Worm (Caenorhabditis elegans): Measurements from ENCODE around the gene Y53G8B.1.

Gene Y53G8B.1

DNA sequence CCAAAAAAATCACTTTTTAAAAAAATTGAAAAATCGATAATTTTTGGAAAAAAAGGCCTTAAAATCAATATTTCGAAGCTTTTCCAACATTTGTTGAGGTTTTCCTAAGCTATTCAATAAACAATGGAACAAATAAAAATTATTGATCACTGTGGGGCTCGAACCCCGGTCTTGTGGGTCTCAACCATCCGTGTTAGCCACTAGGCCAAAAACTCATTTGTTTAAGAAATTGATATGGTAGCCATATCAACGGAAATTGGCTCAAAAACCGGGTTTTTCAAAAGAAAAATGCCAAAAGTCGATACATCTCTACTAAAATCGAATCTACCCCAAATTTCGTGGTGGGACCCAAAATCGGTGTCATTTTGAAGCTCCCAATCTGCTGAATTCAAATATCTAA is 17.1 kb upstream of the Y53G8B.1 start (continued):
- TF ChIP-seq lin-54 (GFP tag; optimal IDR thresholded peaks at IDR 0.05) = peak; percentile 0
- peak; percentile 51; the same call in 1 of the 2 replicates for TF ChIP-seq B0336.3 (GFP tag; IDR thresholded peaks at IDR 0.05)
- no peak for TF ChIP-seq aptf-3 (GFP tag; IDR thresholded peaks at IDR 0.05)
- no peak for TF ChIP-seq snpc-3.4 (tag; optimal IDR thresholded peaks at IDR 0.05)
- peak; percentile 49 for TF ChIP-seq F33H1.4 (GFP tag; IDR thresholded peaks at IDR 0.05)
- TF ChIP-seq Y56A3A.18 (GFP tag; IDR thresholded peaks at IDR 0.05) = no peak
- no peak for TF ChIP-seq ceh-79 (tag; optimal IDR thresholded peaks at IDR 0.05)
- TF ChIP-seq B0261.1 (tag; optimal IDR thresholded peaks at IDR 0.05) = peak; percentile 64
- no peak for TF ChIP-seq ztf-26 (tag; optimal IDR thresholded peaks at IDR 0.05)
- no peak for TF ChIP-seq F49E8.2 (tag; optimal IDR thresholded peaks at IDR 0.05; ENCODE audit: insufficient read depth)
- no peak for TF ChIP-seq egl-18 (GFP tag; IDR thresholded peaks at IDR 0.05)
- TF ChIP-seq attf-5 (GFP tag; optimal IDR thresholded peaks at IDR 0.05) = no peak
- no peak for TF ChIP-seq F37B4.10 (GFP tag; IDR thresholded peaks at IDR 0.05)
- TF ChIP-seq nhr-90 (tag; optimal IDR thresholded peaks at IDR 0.05) = peak; percentile 34
- TF ChIP-seq F10E7.11 (tag; optimal IDR thresholded peaks at IDR 0.05) = no peak
- no peak for TF ChIP-seq T26A5.8 (tag; optimal IDR thresholded peaks at IDR 0.05)
- TF ChIP-seq F39B2.1 (GFP tag; IDR thresholded peaks at IDR 0.05) = no peak
- TF ChIP-seq mel-28 (tag; optimal IDR thresholded peaks at IDR 0.05; ENCODE audit: borderline replicate concordance) = no peak
- no peak for TF ChIP-seq Y53F4B.3 (GFP tag; IDR thresholded peaks at IDR 0.05)
- 0 out of 2 replicates have a peak, but pooled peaks have one; percentile 39 for TF ChIP-seq ztf-28 (GFP tag; IDR thresholded peaks at IDR 0.05)
- TF ChIP-seq ceh-40 (GFP tag; IDR thresholded peaks at IDR 0.05) = no peak
- peak; percentile 47; the same call in 1 of the 2 replicates for TF ChIP-seq B0019.2 (GFP tag; conservative IDR thresholded peaks at IDR 0.05)
- 0 out of 2 replicates have a peak, but pooled peaks have one; percentile 28 for TF ChIP-seq C17E4.6 (GFP tag; IDR thresholded peaks at IDR 0.05)
- TF ChIP-seq snpc-1.3 (tag; optimal IDR thresholded peaks at IDR 0.05; ENCODE audit: insufficient read depth) = no peak
- TF ChIP-seq mcd-1 (GFP tag; IDR thresholded peaks at IDR 0.05) = no peak
- no peak for TF ChIP-seq ets-4 (GFP tag; optimal IDR thresholded peaks at IDR 0.05)
- no peak for TF ChIP-seq lag-1 (GFP tag; IDR thresholded peaks at IDR 0.05)
- no peak for TF ChIP-seq nhr-179 (tag; optimal IDR thresholded peaks at IDR 0.05)
- TF ChIP-seq mxl-1 (tag; optimal IDR thresholded peaks at IDR 0.05) = peak; percentile 4
- TF ChIP-seq attf-6 (GFP tag; IDR thresholded peaks at IDR 0.05) = 0 out of 2 replicates have a peak, but pooled peaks have one; percentile 16
- TF ChIP-seq bed-2 (GFP tag; IDR thresholded peaks at IDR 0.05) = 0 out of 2 replicates have a peak, but pooled peaks have one; percentile 7
- no peak for TF ChIP-seq unc-62 (GFP tag; optimal IDR thresholded peaks at IDR 0.05)
- TF ChIP-seq ztf-6 (GFP tag; IDR thresholded peaks at IDR 0.05) = no peak
- TF ChIP-seq lin-35 (GFP tag; optimal IDR thresholded peaks at IDR 0.05) = no peak
- TF ChIP-seq cebp-2 (GFP tag; IDR thresholded peaks at IDR 0.05) = no peak
- peak; percentile 36 for TF ChIP-seq lsl-1 (GFP tag; optimal IDR thresholded peaks at IDR 0.05)
- no peak for TF ChIP-seq lin-40 (tag; optimal IDR thresholded peaks at IDR 0.05)
- TF ChIP-seq ceh-58 (GFP tag; IDR thresholded peaks at IDR 0.05) = no peak
- TF ChIP-seq Y53G8AR.9 (GFP tag; conservative IDR thresholded peaks at IDR 0.05) = 0 out of 2 replicates have a peak, but pooled peaks have one; percentile 14
- no peak for TF ChIP-seq Y79H2A.3 (GFP tag; conservative IDR thresholded peaks at IDR 0.05)
- TF ChIP-seq ZK185.1 (tag; optimal IDR thresholded peaks at IDR 0.05; ENCODE audit: poor library complexity, severe bottlenecking) = no peak
- TF ChIP-seq ama-1 (optimal IDR thresholded peaks at IDR 0.05) = no peak
- no peak for TF ChIP-seq ama-1 (GFP tag; optimal IDR thresholded peaks at IDR 0.05)
- TF ChIP-seq ztf-18 (tag; optimal IDR thresholded peaks at IDR 0.05) = peak; percentile 4
- TF ChIP-seq unc-130 (GFP tag; optimal IDR thresholded peaks at IDR 0.05) = no peak
- TF ChIP-seq hlh-26 (GFP tag; conservative IDR thresholded peaks at IDR 0.05) = no peak
- peak; percentile 77; the same call in 1 of the 2 replicates for TF ChIP-seq ztf-25 (GFP tag; IDR thresholded peaks at IDR 0.05)
- no peak for TF ChIP-seq tbx-9 (tag; optimal IDR thresholded peaks at IDR 0.05; ENCODE audit: borderline replicate concordance)
- TF ChIP-seq pha-4 (tag; optimal IDR thresholded peaks at IDR 0.05) = no peak
